Worm (Caenorhabditis elegans) whole organism, L1 larva: ENCODE measurements around the gene R05G9R.1.

ENCODE experiments used
- ceh-63 ChIP-seq: fragments of 200-800 bp; sonication (Bioruptor generic); optimal IDR thresholded peaks from 2 replicates; lab custom pipeline; 2018; ENCODE audit warnings: mild to moderate bottlenecking, missing genetic modification characterization, missing compliant biosample characterization
- nhr-237 ChIP-seq: fragments of 150-350 bp; optimal IDR thresholded peaks from 2 replicates; lab custom pipeline; 2014; ENCODE audit warnings: missing biosample characterization, missing genetic modification characterization
- snpc-4 ChIP-seq: fragments of 150-350 bp; optimal IDR thresholded peaks from 2 replicates; lab custom pipeline; 2014; ENCODE audit warnings: missing biosample characterization, missing genetic modification characterization

- TF ChIP-seq ceh-63 (GFP tag; lab: Kevin White, UChicago) (no peak), nhr-237 (tag; lab: Kevin White, UChicago) (no peak), snpc-4 (tag; lab: Kevin White, UChicago) (no peak)
Observed at ce11 chrII:6531527-6531926, 17.7 kb upstream of the R05G9R.1 start, which contains the start of gene abch-1.
